Worm (Caenorhabditis elegans) whole organism, early embryonic: ENCODE data around the gene Y39B6A.41.

Experiments
- B0310.2 ChIP-seq: sonication (generic microtip); optimal IDR thresholded peaks from 2 replicates; lab custom pipeline; 2016; ENCODE audit warnings: mild to moderate bottlenecking, missing genetic modification characterization, missing compliant biosample characterization
- F13C5.2 ChIP-seq: sonication (generic microtip); optimal IDR thresholded peaks from 2 replicates; lab custom pipeline; 2017; ENCODE audit warnings: mild to moderate bottlenecking, missing genetic modification characterization, inconsistent platforms, missing compliant biosample characterization
- aly-1 ChIP-seq: sonication (generic microtip); optimal IDR thresholded peaks from 2 replicates; lab custom pipeline; 2016; ENCODE audit warnings: missing genetic modification characterization, missing compliant biosample characterization
- ama-1 ChIP-seq: fragments of 150-350 bp; optimal IDR thresholded peaks from 2 replicates; lab custom pipeline; 2014
- ceh-13 ChIP-seq: fragments of 200-800 bp; sonication (Bioruptor generic); optimal IDR thresholded peaks from 2 replicates; lab custom pipeline; 2018; ENCODE audit warnings: mild to moderate bottlenecking, missing genetic modification characterization, missing compliant biosample characterization
- ceh-36 ChIP-seq: sonication (generic microtip); optimal IDR thresholded peaks from 2 replicates; lab custom pipeline; 2016; ENCODE audit warnings: missing genetic modification characterization, inconsistent platforms, missing compliant biosample characterization
- ets-7 ChIP-seq: sonication (generic microtip); optimal IDR thresholded peaks from 2 replicates; lab custom pipeline; 2016; ENCODE audit warnings: missing genotype, missing genetic modification characterization, missing compliant biosample characterization
- flt-1 ChIP-seq: fragments of 200-800 bp; sonication (Bioruptor generic); IDR thresholded peaks from 2 replicates; pipeline ENCODE4 v1.3.6; 2022; ENCODE audit warnings: missing genetic modification characterization, missing compliant biosample characterization
- hmbx-1 ChIP-seq: sonication (generic microtip); optimal IDR thresholded peaks from 2 replicates; lab custom pipeline; 2016; ENCODE audit warnings: mild to moderate bottlenecking, missing genetic modification characterization, missing compliant biosample characterization
- hmg-4 ChIP-seq: fragments of 200-800 bp; sonication (Bioruptor generic); optimal IDR thresholded peaks from 2 replicates; lab custom pipeline; 2018; ENCODE audit warnings: mild to moderate bottlenecking, missing genetic modification characterization, missing compliant biosample characterization
- hnd-1 ChIP-seq: sonication (generic microtip); optimal IDR thresholded peaks from 2 replicates; lab custom pipeline; 2016; ENCODE audit warnings: missing genetic modification characterization, missing compliant biosample characterization
- pes-1 ChIP-seq: fragments of 200-800 bp; sonication (Bioruptor generic); IDR thresholded peaks from 2 replicates; pipeline ENCODE4 v1.3.6; 2022; ENCODE audit warnings: missing genetic modification reagents, missing genetic modification characterization, missing compliant biosample characterization
- scrt-1 ChIP-seq: fragments of 200-800 bp; sonication (Bioruptor generic); IDR thresholded peaks from 2 replicates; pipeline ENCODE4 v1.3.6; 2022; ENCODE audit warnings: missing genetic modification characterization, missing compliant biosample characterization
- sea-1 ChIP-seq: fragments of 200-800 bp; sonication (Bioruptor generic); conservative IDR thresholded peaks from 2 replicates; pipeline ENCODE4 v1.3.6; 2022; ENCODE audit warnings: missing genetic modification characterization, missing compliant biosample characterization
- tbx-11 ChIP-seq: fragments of 200-800 bp; sonication (Bioruptor generic); IDR thresholded peaks from 2 replicates; pipeline ENCODE4 v1.3.6; 2022; ENCODE audit warnings: missing genetic modification characterization, missing compliant biosample characterization
- tbx-37 ChIP-seq: fragments of 200-800 bp; sonication (Bioruptor generic); conservative IDR thresholded peaks from 2 replicates; pipeline ENCODE4 v1.3.6; 2022; ENCODE audit warnings: missing genetic modification reagents, missing genetic modification characterization, missing compliant biosample characterization
- tra-4 ChIP-seq: sonication (generic microtip); optimal IDR thresholded peaks from 2 replicates; lab custom pipeline; 2017; ENCODE audit warnings: missing genetic modification characterization, missing compliant biosample characterization

Y39B6A.41 gene

ce11 chrV:18969590-18970105, 8.1 kb downstream of the Y39B6A.41 start, which contains the start of gene Y39B6A.42:
Gene Y39B6A.42 (minus strand): TSS chrV:18969640.
- no peak for TF ChIP-seq flt-1 (GFP tag; lab: Robert Waterston, UW)
- no peak for TF ChIP-seq B0310.2 (tag; lab: Kevin White, UChicago)
- TF ChIP-seq ceh-36 = no peak
- TF ChIP-seq hnd-1 (tag; lab: Kevin White, UChicago) = no peak
- TF ChIP-seq pes-1 (GFP tag; lab: Robert Waterston, UW) = no peak
- no peak for TF ChIP-seq hmbx-1
- TF ChIP-seq ets-7 (tag; lab: Kevin White, UChicago) = no peak
- no peak for TF ChIP-seq scrt-1 (GFP tag; lab: Robert Waterston, UW)
- TF ChIP-seq aly-1 (tag; lab: Kevin White, UChicago) = no peak
- no peak for TF ChIP-seq ama-1 (lab: Kevin White, UChicago)
- no peak for TF ChIP-seq tbx-37
- TF ChIP-seq tra-4 = no peak
- no peak for TF ChIP-seq sea-1 (GFP tag; lab: Robert Waterston, UW)
- TF ChIP-seq hmg-4 (GFP tag; lab: Kevin White, UChicago) = no peak
- no peak for TF ChIP-seq F13C5.2 (tag; lab: Kevin White, UChicago)
- no peak for TF ChIP-seq tbx-11 (GFP tag; lab: Robert Waterston, UW)
- TF ChIP-seq ceh-13 (GFP tag; lab: Kevin White, UChicago) = no peak

ce11 chrV:18967479-18968056, 10.2 kb downstream of the Y39B6A.41 start, which contains the start of gene Y39B6A.43:
Gene Y39B6A.43 (minus strand): TSS chrV:18967829.
- TF ChIP-seq sea-1 (GFP tag; lab: Robert Waterston, UW) (no peak), B0310.2 (tag; lab: Kevin White, UChicago) (peak; percentile 6), ets-7 (tag; lab: Kevin White, UChicago) (no peak), ceh-13 (GFP tag; lab: Kevin White, UChicago) (no peak), tbx-37 (0 out of 2 replicates have a peak, but pooled peaks have one; percentile 26), hmg-4 (GFP tag; lab: Kevin White, UChicago) (peak; percentile 28), tra-4 (no peak), flt-1 (GFP tag; lab: Robert Waterston, UW) (peak; percentile 61; the same call in 1 of the 2 replicates), hnd-1 (tag; lab: Kevin White, UChicago) (no peak), F13C5.2 (tag; lab: Kevin White, UChicago) (peak; percentile 87), pes-1 (GFP tag; lab: Robert Waterston, UW) (peak; percentile 54)

ce11 chrV:18960072-18960471, 17.7 kb downstream of the Y39B6A.41 start, which contains the start of gene ztf-20:
Gene ztf-20 (minus strand): TSS chrV:18960172.
- TF ChIP-seq scrt-1 (GFP tag; lab: Robert Waterston, UW) = no peak
- no peak for TF ChIP-seq hmbx-1
- TF ChIP-seq F13C5.2 (tag; lab: Kevin White, UChicago) = no peak
- no peak for TF ChIP-seq B0310.2 (tag; lab: Kevin White, UChicago)
- no peak for TF ChIP-seq tbx-11 (GFP tag; lab: Robert Waterston, UW)

ce11 chrV:18957267-18957843, 20.4 kb downstream of the Y39B6A.41 start, which contains the start of gene hrg-10:
Gene hrg-10 (minus strand): TSS chrV:18957317.
- TF ChIP-seq hmbx-1 (no peak), ama-1 (lab: Kevin White, UChicago) (no peak), ets-7 (tag; lab: Kevin White, UChicago) (no peak), ceh-13 (GFP tag; lab: Kevin White, UChicago) (no peak)

ce11 chrV:18940341-18940740, 37.4 kb downstream of the Y39B6A.41 start, which contains the start of gene Y80D3A.8:
Gene Y80D3A.8 (plus strand): TSS chrV:18940641.
- TF ChIP-seq tbx-37 = no peak

ce11 chrV:18937578-18937977, 40.2 kb downstream of the Y39B6A.41 start:
- TF ChIP-seq ama-1 (lab: Kevin White, UChicago) (no peak), hmg-4 (GFP tag; lab: Kevin White, UChicago) (no peak), tbx-37 (no peak), ceh-13 (GFP tag; lab: Kevin White, UChicago) (no peak), ets-7 (tag; lab: Kevin White, UChicago) (no peak), F13C5.2 (tag; lab: Kevin White, UChicago) (no peak), pes-1 (GFP tag; lab: Robert Waterston, UW) (no peak), tbx-11 (GFP tag; lab: Robert Waterston, UW) (no peak), tra-4 (no peak), B0310.2 (tag; lab: Kevin White, UChicago) (no peak), hmbx-1 (no peak), aly-1 (tag; lab: Kevin White, UChicago) (no peak)

ce11 chrV:18934539-18934938, 43.2 kb downstream of the Y39B6A.41 start:
- TF ChIP-seq flt-1 (GFP tag; lab: Robert Waterston, UW) (no peak), ceh-36 (no peak), hnd-1 (tag; lab: Kevin White, UChicago) (no peak), tbx-37 (no peak), hmbx-1 (no peak), tbx-11 (GFP tag; lab: Robert Waterston, UW) (no peak), aly-1 (tag; lab: Kevin White, UChicago) (no peak), ama-1 (lab: Kevin White, UChicago) (no peak), F13C5.2 (tag; lab: Kevin White, UChicago) (no peak), tra-4 (no peak), ceh-13 (GFP tag; lab: Kevin White, UChicago) (no peak), scrt-1 (GFP tag; lab: Robert Waterston, UW) (no peak), ets-7 (tag; lab: Kevin White, UChicago) (no peak)
